Worm (Caenorhabditis elegans): ENCODE data around the gene ZK1128.1.
A peak's percentile ranks its signal among the peaks of the same experiment; 100 is the strongest.

Gene ZK1128.1

ce11 chrIII:10123586-10124233 is 9.2 kb upstream of the ZK1128.1 start, which contains the start of gene ttll-4 (continued):
- TF ChIP-seq nhr-232 (tag; optimal IDR thresholded peaks at IDR 0.05): no peak
- peak; percentile 4 for TF ChIP-seq ttx-3 (tag; optimal IDR thresholded peaks at IDR 0.05)
- no peak for TF ChIP-seq ceh-9 (tag; optimal IDR thresholded peaks at IDR 0.05)
- no peak for TF ChIP-seq odd-2 (tag; optimal IDR thresholded peaks at IDR 0.05)
- TF ChIP-seq ceh-30 (tag; optimal IDR thresholded peaks at IDR 0.05): no peak
- peak; percentile 77 for TF ChIP-seq ceh-18 (tag; optimal IDR thresholded peaks at IDR 0.05)
- TF ChIP-seq C38D4.7 (GFP tag; optimal IDR thresholded peaks at IDR 0.05): no peak
- no peak for TF ChIP-seq pros-1 (tag; optimal IDR thresholded peaks at IDR 0.05)
- no peak for TF ChIP-seq sox-2 (GFP tag; IDR thresholded peaks at IDR 0.05)
- TF ChIP-seq ets-4 (tag; optimal IDR thresholded peaks at IDR 0.05): peak; percentile 63
- TF ChIP-seq ceh-24 (tag; optimal IDR thresholded peaks at IDR 0.05): no peak
- TF ChIP-seq ceh-45 (GFP tag; IDR thresholded peaks at IDR 0.05): no peak
- peak; percentile 15 for TF ChIP-seq ceh-19 (GFP tag; optimal IDR thresholded peaks at IDR 0.05)
- peak; percentile 59 for TF ChIP-seq lim-6 (tag; optimal IDR thresholded peaks at IDR 0.05)
- peak; percentile 71 for TF ChIP-seq fkh-6 (tag; optimal IDR thresholded peaks at IDR 0.05)
- TF ChIP-seq fax-1 (tag; optimal IDR thresholded peaks at IDR 0.05): peak; percentile 79
- no peak for TF ChIP-seq che-1 (tag; optimal IDR thresholded peaks at IDR 0.05)
- peak; percentile 27 for TF ChIP-seq madf-2 (tag; optimal IDR thresholded peaks at IDR 0.05)
- TF ChIP-seq K02D7.2 (tag; optimal IDR thresholded peaks at IDR 0.05): no peak
- no peak for TF ChIP-seq Y22D7AL.16 (tag; optimal IDR thresholded peaks at IDR 0.05)
- TF ChIP-seq unc-86 (tag; optimal IDR thresholded peaks at IDR 0.05): peak; percentile 58
- peak; percentile 79 for TF ChIP-seq mec-3 (tag; optimal IDR thresholded peaks at IDR 0.05; ENCODE audit: borderline replicate concordance)
- peak; percentile 78 for TF ChIP-seq pag-3 (tag; optimal IDR thresholded peaks at IDR 0.05; ENCODE audit: borderline replicate concordance)
- TF ChIP-seq hlh-13 (GFP tag; optimal IDR thresholded peaks at IDR 0.05): no peak
- TF ChIP-seq syd-9 (tag; optimal IDR thresholded peaks at IDR 0.05): peak; percentile 6
- peak; percentile 47 for TF ChIP-seq F13H6.1 (tag; optimal IDR thresholded peaks at IDR 0.05)
- no peak for TF ChIP-seq sox-4 (tag; optimal IDR thresholded peaks at IDR 0.05)
- TF ChIP-seq zip-5 (tag; optimal IDR thresholded peaks at IDR 0.05): peak; percentile 51
- peak; percentile 21 for TF ChIP-seq ceh-48 (tag; optimal IDR thresholded peaks at IDR 0.05)
- TF ChIP-seq dmd-4 (tag; optimal IDR thresholded peaks at IDR 0.05; ENCODE audit: borderline replicate concordance): peak; percentile 79
- TF ChIP-seq ztf-16 (tag; optimal IDR thresholded peaks at IDR 0.05): no peak
- peak; percentile 58 for TF ChIP-seq ahr-1 (tag; optimal IDR thresholded peaks at IDR 0.05)
- peak; percentile 85 for TF ChIP-seq ceh-2 (tag; optimal IDR thresholded peaks at IDR 0.05)
- TF ChIP-seq gmeb-2 (tag; optimal IDR thresholded peaks at IDR 0.05): peak; percentile 9
- TF ChIP-seq nhr-11 (tag; optimal IDR thresholded peaks at IDR 0.05): no peak

ce11 chrIII:10120076-10120831 is 5.7 kb upstream of the ZK1128.1 start, which contains the start of the genes gtf-2H3 and ham-3:
Gene gtf-2H3 (minus strand): TSS chrIII:10120148.
Gene ham-3 (plus strand): TSS chrIII:10120781.
- TF ChIP-seq pros-1 (tag; optimal IDR thresholded peaks at IDR 0.05) (no peak), npax-4 (tag; optimal IDR thresholded peaks at IDR 0.05) (no peak), sox-2 (GFP tag; IDR thresholded peaks at IDR 0.05) (no peak), ceh-6 (GFP tag; optimal IDR thresholded peaks at IDR 0.05) (no peak), pax-1 (tag; optimal IDR thresholded peaks at IDR 0.05) (no peak), ceh-45 (GFP tag; IDR thresholded peaks at IDR 0.05) (no peak), ref-2 (tag; optimal IDR thresholded peaks at IDR 0.05) (no peak), ceh-48 (tag; optimal IDR thresholded peaks at IDR 0.05) (peak; percentile 90), unc-42 (tag; optimal IDR thresholded peaks at IDR 0.05) (peak; percentile 16), ceh-31 (tag; optimal IDR thresholded peaks at IDR 0.05) (peak; percentile 28), ceh-30 (tag; optimal IDR thresholded peaks at IDR 0.05) (no peak), madf-2 (tag; optimal IDR thresholded peaks at IDR 0.05) (no peak)
